Worm (Caenorhabditis elegans): ENCODE results near the gene gphr-1.

Gene gphr-1

ce11 chrIII:12194190-12194589 is 24.7 kb upstream of the gphr-1 start, which contains the start of gene Y75B8A.44:
Gene Y75B8A.44, plus strand, starts transcription at chrIII:12194490.
- TF ChIP-seq ceh-14 (tag; optimal IDR thresholded peaks at IDR 0.05) (no peak), ceh-30 (tag; optimal IDR thresholded peaks at IDR 0.05) (no peak)

- TF ChIP-seq syd-9 (tag; optimal IDR thresholded peaks at IDR 0.05) (no peak), K09A11.1 (tag; optimal IDR thresholded peaks at IDR 0.05; ENCODE audit: insufficient read depth) (no peak), hlh-8 (tag; optimal IDR thresholded peaks at IDR 0.05) (no peak), ets-4 (tag; optimal IDR thresholded peaks at IDR 0.05) (no peak), dve-1 (tag; optimal IDR thresholded peaks at IDR 0.05) (peak; percentile 88), nhr-11 (tag; optimal IDR thresholded peaks at IDR 0.05) (no peak), ceh-24 (tag; optimal IDR thresholded peaks at IDR 0.05) (no peak)
These were observed 22.9 kb upstream of the gphr-1 start for ce11 chrIII:12195991-12196390.

ce11 chrIII:12198135-12198534 is 20.7 kb upstream of the gphr-1 start:
- TF ChIP-seq nfya-1 (tag; optimal IDR thresholded peaks at IDR 0.05): no peak
- TF ChIP-seq madf-2 (tag; optimal IDR thresholded peaks at IDR 0.05): no peak
- no peak for TF ChIP-seq ceh-19 (GFP tag; optimal IDR thresholded peaks at IDR 0.05)
- TF ChIP-seq lim-6 (tag; optimal IDR thresholded peaks at IDR 0.05): no peak
- TF ChIP-seq hlh-6 (tag; optimal IDR thresholded peaks at IDR 0.05): no peak
- no peak for TF ChIP-seq ceh-34 (tag; optimal IDR thresholded peaks at IDR 0.05)
- no peak for TF ChIP-seq che-1 (tag; optimal IDR thresholded peaks at IDR 0.05)
- TF ChIP-seq dve-1 (tag; optimal IDR thresholded peaks at IDR 0.05): no peak
- TF ChIP-seq ceh-18 (tag; optimal IDR thresholded peaks at IDR 0.05): no peak
- TF ChIP-seq ceh-2 (tag; optimal IDR thresholded peaks at IDR 0.05): no peak

- TF ChIP-seq hlh-30 (tag; optimal IDR thresholded peaks at IDR 0.05; ENCODE audit: insufficient read depth) (no peak), C08G9.2 (tag; optimal IDR thresholded peaks at IDR 0.05) (no peak), hlh-13 (GFP tag; optimal IDR thresholded peaks at IDR 0.05) (no peak), unc-55 (GFP tag; optimal IDR thresholded peaks at IDR 0.05) (no peak), K02D7.2 (tag; optimal IDR thresholded peaks at IDR 0.05) (no peak), lin-11 (tag; optimal IDR thresholded peaks at IDR 0.05) (no peak)
These were observed 16.4 kb upstream of the gphr-1 start, which contains the start of gene osm-12 for ce11 chrIII:12202437-12202836. Gene osm-12, minus strand, starts transcription at chrIII:12202537.

ce11 chrIII:12205271-12205670 is 13.6 kb upstream of the gphr-1 start:
- TF ChIP-seq pax-1 (tag; optimal IDR thresholded peaks at IDR 0.05) (no peak), madf-2 (tag; optimal IDR thresholded peaks at IDR 0.05) (no peak), elt-2 (tag; optimal IDR thresholded peaks at IDR 0.05) (no peak), sox-4 (tag; optimal IDR thresholded peaks at IDR 0.05) (no peak), gmeb-2 (tag; optimal IDR thresholded peaks at IDR 0.05) (no peak), tbx-2 (tag; optimal IDR thresholded peaks at IDR 0.05) (no peak), ceh-14 (tag; optimal IDR thresholded peaks at IDR 0.05) (no peak), syd-9 (tag; optimal IDR thresholded peaks at IDR 0.05) (no peak), ceh-18 (tag; optimal IDR thresholded peaks at IDR 0.05) (no peak), C38D4.7 (GFP tag; optimal IDR thresholded peaks at IDR 0.05) (no peak), pag-3 (tag; optimal IDR thresholded peaks at IDR 0.05; ENCODE audit: borderline replicate concordance) (no peak), fkh-10 (GFP tag; optimal IDR thresholded peaks at IDR 0.05) (no peak), rnt-1 (tag; optimal IDR thresholded peaks at IDR 0.05) (no peak), hlh-30 (tag; optimal IDR thresholded peaks at IDR 0.05; ENCODE audit: insufficient read depth) (no peak), ceh-34 (tag; optimal IDR thresholded peaks at IDR 0.05) (no peak), odd-2 (tag; optimal IDR thresholded peaks at IDR 0.05) (no peak), dve-1 (tag; optimal IDR thresholded peaks at IDR 0.05) (no peak), Y22D7AL.16 (tag; optimal IDR thresholded peaks at IDR 0.05) (no peak), C08G9.2 (tag; optimal IDR thresholded peaks at IDR 0.05) (no peak), pha-2 (tag; optimal IDR thresholded peaks at IDR 0.05) (no peak)

Measured in whole organism, late embryonic.